Worm (Caenorhabditis elegans) whole organism, young adult: ENCODE results near the gene K09C4.2.

ENCODE experiments used
- B0035.1 ChIP-seq: sonication (generic microtip); optimal IDR thresholded peaks from 2 replicates; lab custom pipeline; 2016; ENCODE audit warnings: missing genetic modification characterization, mild to moderate bottlenecking, missing compliant biosample characterization, missing genotype, missing genetic modification reagents
- C17E4.6 ChIP-seq: fragments of 200-800 bp; sonication (Bioruptor generic); IDR thresholded peaks from 2 replicates; pipeline ENCODE4 v1.3.6; 2022; ENCODE audit warnings: missing genetic modification reagents, missing genetic modification characterization, missing compliant biosample characterization
- F55B11.4 ChIP-seq: sonication (generic microtip); optimal IDR thresholded peaks from 2 replicates; lab custom pipeline; 2016; ENCODE audit warnings: missing compliant biosample characterization, missing genetic modification characterization, borderline replicate concordance; ENCODE audit not compliant: insufficient read depth
- F57A8.1 ChIP-seq: fragments of 200-800 bp; sonication (Bioruptor generic); optimal IDR thresholded peaks from 2 replicates; lab custom pipeline; 2018; ENCODE audit warnings: mild to moderate bottlenecking, missing genetic modification characterization, moderate library complexity, missing compliant biosample characterization
- F57C9.4 ChIP-seq: sonication (generic microtip); optimal IDR thresholded peaks from 2 replicates; lab custom pipeline; 2017; ENCODE audit warnings: mild to moderate bottlenecking, missing genetic modification characterization, missing compliant biosample characterization
- K11D2.4 ChIP-seq: fragments of 200-800 bp; sonication (Bioruptor generic); IDR thresholded peaks from 2 replicates; pipeline ENCODE4 v1.3.6; 2022; ENCODE audit warnings: missing genetic modification reagents, missing genetic modification characterization, missing compliant biosample characterization
- T26A5.8 ChIP-seq: sonication (generic microtip); optimal IDR thresholded peaks from 2 replicates; lab custom pipeline; 2016; ENCODE audit warnings: missing genetic modification characterization, missing compliant biosample characterization
- Y53G8AR.9 ChIP-seq: fragments of 200-800 bp; sonication (Bioruptor generic); conservative IDR thresholded peaks from 2 replicates; pipeline ENCODE4 v1.3.6; 2022; ENCODE audit warnings: missing genetic modification reagents, missing genetic modification characterization, missing compliant biosample characterization
- ZK185.1 ChIP-seq: sonication (generic microtip); optimal IDR thresholded peaks from 2 replicates; lab custom pipeline; 2016; ENCODE audit warnings: mild to moderate bottlenecking, missing genetic modification characterization, missing compliant biosample characterization; ENCODE audit not compliant: poor library complexity, severe bottlenecking
- ama-1 ChIP-seq, 3 experiments: fragments of 150-350 bp in 1 of 3; sonication (generic microtip) in 2 of 3; optimal IDR thresholded peaks; 2 replicates each; lab custom pipeline; 2014 to 2018; ENCODE audit warnings: missing biosample characterization in 2 of 3, missing genetic modification characterization in 2 of 3, missing genetic modification reagents in 2 of 3
- aptf-2 ChIP-seq: fragments of 200-800 bp; sonication (Bioruptor generic); conservative IDR thresholded peaks from 2 replicates; pipeline ENCODE4 v1.3.6; 2022; ENCODE audit warnings: missing genetic modification reagents, missing genetic modification characterization, missing compliant biosample characterization
- athp-1 ChIP-seq: sonication (generic microtip); optimal IDR thresholded peaks from 2 replicates; lab custom pipeline; 2017; ENCODE audit warnings: mild to moderate bottlenecking, missing genetic modification characterization, missing compliant biosample characterization
- ccch-3 ChIP-seq: fragments of 200-800 bp; sonication (Bioruptor generic); optimal IDR thresholded peaks from 2 replicates; lab custom pipeline; 2018; ENCODE audit warnings: mild to moderate bottlenecking, missing genetic modification characterization, missing compliant biosample characterization
- die-1 ChIP-seq: sonication (generic microtip); optimal IDR thresholded peaks from 2 replicates; lab custom pipeline; 2016; ENCODE audit warnings: missing genotype, mild to moderate bottlenecking, missing genetic modification characterization, missing compliant biosample characterization
- egl-44 ChIP-seq: fragments of 200-800 bp; sonication (Bioruptor generic); IDR thresholded peaks from 2 replicates; pipeline ENCODE4 v1.3.6; 2022; ENCODE audit warnings: missing genetic modification reagents, missing genetic modification characterization, missing compliant biosample characterization
- ekl-4 ChIP-seq: fragments of 200-800 bp; sonication (Bioruptor generic); IDR thresholded peaks from 2 replicates; pipeline ENCODE4 v1.3.6; 2022; ENCODE audit warnings: missing genetic modification reagents, missing genetic modification characterization, missing compliant biosample characterization
- him-1 ChIP-seq: sonication (generic microtip); optimal IDR thresholded peaks from 2 replicates; lab custom pipeline; 2016; ENCODE audit warnings: missing genotype, missing genetic modification reagents, missing genetic modification characterization, missing compliant biosample characterization
- hlh-26 ChIP-seq: fragments of 200-800 bp; sonication (Bioruptor generic); conservative IDR thresholded peaks from 2 replicates; pipeline ENCODE4 v1.3.6; 2022; ENCODE audit warnings: missing genetic modification reagents, missing genetic modification characterization, missing compliant biosample characterization
- lin-35 ChIP-seq, 3 experiments: fragments of 150-350 bp in 2 of 3; sonication (generic microtip) in 1 of 3; optimal IDR thresholded peaks; 2 replicates each; lab custom pipeline; 2014 to 2018; ENCODE audit warnings: missing biosample characterization in 3 of 3, missing genetic modification characterization in 3 of 3, missing genetic modification reagents in 3 of 3
- lsy-27 ChIP-seq: sonication (generic microtip); optimal IDR thresholded peaks from 2 replicates; lab custom pipeline; 2017; ENCODE audit warnings: missing genetic modification characterization, mild to moderate bottlenecking, missing compliant biosample characterization, antibody characterized with exemption, missing genotype, borderline replicate concordance; ENCODE audit not compliant: insufficient read depth
- mel-28 ChIP-seq: sonication (generic microtip); optimal IDR thresholded peaks from 2 replicates; lab custom pipeline; 2016; ENCODE audit warnings: borderline replicate concordance, mild to moderate bottlenecking, missing genetic modification characterization, missing compliant biosample characterization
- nfya-1 ChIP-seq: sonication (generic microtip); optimal IDR thresholded peaks from 2 replicates; lab custom pipeline; 2017; ENCODE audit warnings: antibody characterized with exemption, missing compliant biosample characterization, missing genetic modification characterization, borderline replicate concordance; ENCODE audit not compliant: insufficient read depth
- nhr-179 ChIP-seq: sonication (generic microtip); optimal IDR thresholded peaks from 2 replicates; lab custom pipeline; 2016; ENCODE audit warnings: mild to moderate bottlenecking, missing genetic modification characterization, missing compliant biosample characterization
- nhr-80 ChIP-seq: sonication (generic microtip); optimal IDR thresholded peaks from 2 replicates; lab custom pipeline; 2016; ENCODE audit warnings: missing genetic modification characterization, missing compliant biosample characterization
- rcor-1 ChIP-seq: fragments of 200-800 bp; sonication (Bioruptor generic); IDR thresholded peaks from 2 replicates; pipeline ENCODE4 v1.3.6; 2022; ENCODE audit warnings: missing genetic modification reagents, missing genetic modification characterization, missing compliant biosample characterization
- sea-2 ChIP-seq: fragments of 200-800 bp; sonication (Bioruptor generic); IDR thresholded peaks from 2 replicates; pipeline ENCODE4 v1.3.6; 2022; ENCODE audit warnings: missing genetic modification characterization, missing compliant biosample characterization
- snpc-1.3 ChIP-seq: sonication (generic microtip); optimal IDR thresholded peaks from 2 replicates; lab custom pipeline; 2017; ENCODE audit warnings: missing genetic modification characterization, mild to moderate bottlenecking, missing compliant biosample characterization, antibody characterized with exemption, moderate library complexity, missing genotype, missing genetic modification reagents; ENCODE audit not compliant: insufficient read depth
- unc-62 ChIP-seq: fragments of 150-350 bp; optimal IDR thresholded peaks from 2 replicates; lab custom pipeline; 2014; ENCODE audit warnings: missing biosample characterization, missing genetic modification reagents, missing genetic modification characterization
- xnd-1 ChIP-seq: sonication (generic microtip); optimal IDR thresholded peaks from 2 replicates; lab custom pipeline; 2016; ENCODE audit warnings: missing genotype, missing genetic modification reagents, missing genetic modification characterization, missing compliant biosample characterization
- zim-3 ChIP-seq: sonication (generic microtip); optimal IDR thresholded peaks from 2 replicates; lab custom pipeline; 2017; ENCODE audit warnings: mild to moderate bottlenecking, missing genetic modification characterization, moderate library complexity, missing compliant biosample characterization

Gene K09C4.2

DNA sequence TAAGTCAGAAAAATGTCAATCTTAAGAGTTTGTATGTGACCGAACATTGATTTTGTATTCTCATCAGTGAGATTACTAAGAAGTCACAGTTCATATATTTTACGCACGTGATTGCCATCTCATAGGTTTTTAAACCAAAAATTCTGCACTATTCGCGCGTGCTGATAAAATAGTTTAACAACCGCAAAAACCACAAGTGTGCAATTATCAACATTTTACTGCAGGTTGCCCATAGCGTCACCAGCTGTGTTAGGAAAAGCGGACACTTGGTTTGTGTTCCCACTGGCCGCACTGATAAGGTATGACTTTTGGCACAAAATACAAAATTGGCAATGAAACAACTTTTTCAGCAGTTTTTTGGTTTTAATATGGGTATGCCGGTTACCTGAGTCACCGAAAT lies 6.1 kb upstream of the K09C4.2 start (continued):
- TF ChIP-seq B0035.1 (tag; lab: Kevin White, UChicago) (no peak), xnd-1 (no peak), egl-44 (0 out of 2 replicates have a peak, but pooled peaks have one; percentile 30), rcor-1 (no peak), snpc-1.3 (no peak), C17E4.6 (GFP tag; lab: Robert Waterston, UW) (no peak)

DNA sequence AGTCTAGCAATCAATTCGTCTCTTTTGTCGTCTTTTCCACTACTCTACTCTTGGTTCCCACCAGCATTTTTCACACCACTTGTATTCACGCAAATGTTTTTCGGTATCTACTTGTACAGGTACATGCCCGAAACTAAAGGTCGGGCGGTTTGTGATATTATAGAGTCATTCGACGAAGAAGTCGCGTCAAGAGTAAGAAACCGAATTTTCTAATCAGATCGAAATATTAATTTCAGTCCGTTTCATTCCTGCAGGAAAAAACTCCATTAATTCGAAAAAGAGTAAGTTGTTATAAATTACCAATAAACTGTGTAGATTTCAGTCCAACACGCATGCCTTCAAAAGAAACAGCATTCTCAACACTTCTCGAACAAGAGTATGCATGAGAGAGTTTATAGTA lies 4.3 kb upstream of the K09C4.2 start:
- TF ChIP-seq sea-2 (GFP tag; lab: Robert Waterston, UW), result no peak
- no peak for TF ChIP-seq him-1
- no peak for TF ChIP-seq lin-35 (GFP tag; optimal IDR thresholded peaks at IDR 0.05; lab: Kevin White, UChicago)
- TF ChIP-seq ama-1 (optimal IDR thresholded peaks at IDR 0.05; lab: Kevin White, UChicago), result no peak
- TF ChIP-seq ama-1 (GFP tag; optimal IDR thresholded peaks at IDR 0.05; lab: Kevin White, UChicago), result no peak
- TF ChIP-seq nfya-1 (tag; lab: Kevin White, UChicago), result no peak
- no peak for TF ChIP-seq Y53G8AR.9

DNA sequence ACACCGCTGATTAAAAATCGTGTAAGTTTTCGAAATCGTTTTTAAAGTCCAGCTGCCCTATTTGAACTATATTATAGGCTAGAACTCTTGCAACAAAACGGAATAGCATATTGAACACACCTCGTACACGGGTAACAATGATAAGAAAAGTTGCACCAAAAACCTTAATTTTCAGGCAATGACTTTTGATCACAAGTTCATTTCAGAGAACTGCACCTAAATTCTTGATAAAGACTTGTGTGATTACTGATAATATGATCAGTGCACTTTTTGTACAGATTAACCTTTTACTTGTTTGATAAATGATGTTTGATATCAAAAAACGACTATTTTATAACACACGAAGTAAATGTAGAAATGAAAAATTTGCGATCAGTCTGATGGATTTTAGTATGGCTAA lies 1.5 kb downstream of the K09C4.2 start:
- TF ChIP-seq die-1 (no peak), K11D2.4 (GFP tag; lab: Robert Waterston, UW) (no peak), ccch-3 (no peak), lsy-27 (tag; lab: Kevin White, UChicago) (no peak), zim-3 (no peak), nhr-80 (tag; lab: Kevin White, UChicago) (peak; percentile 79), F57C9.4 (tag; lab: Kevin White, UChicago) (no peak)

DNA sequence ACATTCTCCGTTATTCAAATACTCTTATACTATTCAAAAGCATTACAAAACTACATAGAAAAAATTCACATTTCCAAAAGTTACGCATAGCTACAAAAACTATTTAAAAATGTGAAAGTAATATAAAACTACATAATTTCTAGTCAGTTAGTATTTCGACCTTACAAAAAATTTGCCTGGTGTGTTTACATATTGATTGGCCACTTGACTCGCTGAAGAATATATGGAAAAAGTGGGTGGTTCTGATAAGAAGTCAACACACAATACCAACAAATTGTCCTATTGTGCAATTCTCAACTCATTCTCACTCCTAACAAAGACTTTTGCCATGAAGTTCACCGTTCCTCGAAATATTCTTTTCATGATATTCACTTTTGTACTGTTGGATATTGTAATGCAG lies 2.3 kb downstream of the K09C4.2 start, which contains the start of gene K09C4.1:
TSS of gene K09C4.1 (plus strand) at position 301 of the 400 bp plus-strand sequence.
- TF ChIP-seq F55B11.4 (tag; lab: Kevin White, UChicago), result no peak
- TF ChIP-seq ZK185.1 (tag; lab: Kevin White, UChicago), result no peak
- no peak for TF ChIP-seq hlh-26 (GFP tag; lab: Robert Waterston, UW)
- TF ChIP-seq athp-1 (tag; lab: Kevin White, UChicago), result no peak

DNA sequence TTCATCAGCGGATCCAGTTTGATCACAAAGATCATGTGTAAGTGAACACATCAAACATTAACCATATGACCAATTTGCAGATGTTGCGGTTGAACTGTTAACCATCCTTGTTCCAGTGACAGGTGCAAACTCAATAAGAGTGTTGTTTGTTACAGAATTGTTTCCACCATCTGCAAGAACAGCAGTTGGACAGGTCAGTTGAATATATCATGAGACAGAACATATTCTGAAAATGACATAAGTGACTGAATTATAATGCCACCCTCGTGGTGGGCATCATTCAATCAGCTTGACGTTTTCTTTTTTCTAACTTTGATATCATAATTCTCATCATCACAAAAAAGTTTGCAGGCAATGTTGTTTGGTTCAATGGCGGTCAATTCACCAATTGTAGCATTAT lies 4.3 kb downstream of the K09C4.2 start:
- peak; percentile 64 for TF ChIP-seq nhr-80 (tag; lab: Kevin White, UChicago)
- peak; percentile 72 for TF ChIP-seq unc-62 (GFP tag; lab: Kevin White, UChicago)
- TF ChIP-seq ekl-4, result no peak
- TF ChIP-seq athp-1 (tag; lab: Kevin White, UChicago), result no peak

DNA sequence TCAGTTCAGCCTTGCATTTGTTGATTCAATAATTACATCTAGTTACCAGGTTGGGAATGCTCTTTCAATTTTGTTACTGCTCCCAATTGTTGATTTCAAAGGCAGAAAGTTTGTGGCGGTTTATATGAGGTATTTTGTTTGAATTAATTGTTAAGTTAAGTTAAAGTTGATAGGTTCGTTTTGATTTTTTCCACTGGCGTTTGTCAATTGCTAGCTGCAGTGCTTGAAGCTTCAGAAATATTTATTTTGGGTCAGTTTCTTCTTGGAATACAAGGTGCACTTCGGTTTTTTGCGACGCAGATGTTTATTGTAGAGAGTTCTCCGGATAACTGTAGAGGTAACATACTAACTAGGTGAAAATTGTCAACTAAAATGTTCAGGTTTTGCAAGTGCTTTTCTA lies 5.5 kb downstream of the K09C4.2 start, which contains the start of gene F11D5.5:
TSS of gene F11D5.5 (plus strand) at position 301 of the 400 bp plus-strand sequence.
- TF ChIP-seq F57A8.1 (GFP tag; lab: Kevin White, UChicago), result no peak
- no peak for TF ChIP-seq mel-28

DNA sequence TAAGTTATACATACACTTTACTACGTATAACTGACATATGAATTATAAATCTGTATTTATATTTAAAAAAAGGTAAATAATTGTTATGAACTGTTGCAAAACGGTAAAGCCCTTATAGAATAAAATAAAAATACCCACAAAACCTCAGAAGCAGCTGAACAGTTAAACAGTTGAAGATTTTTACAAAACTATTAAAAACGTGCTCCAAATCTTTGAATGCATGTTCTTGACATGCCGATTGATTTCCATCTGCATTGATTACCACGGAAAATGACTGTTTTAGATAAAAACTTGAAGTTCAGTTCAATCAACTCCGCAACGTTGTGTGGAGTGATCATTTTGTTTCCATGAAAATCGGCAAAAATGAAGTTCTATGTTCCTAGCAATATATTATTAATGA lies 7.8 kb downstream of the K09C4.2 start, which contains the start of gene F11D5.7:
TSS of gene F11D5.7 (plus strand) at position 301 of the 400 bp plus-strand sequence.
- no peak for TF ChIP-seq T26A5.8 (tag; lab: Kevin White, UChicago)
- TF ChIP-seq nhr-179, result no peak
- no peak for TF ChIP-seq aptf-2
